Worm (Caenorhabditis elegans) whole organism, young adult: Measurements from ENCODE around the gene C10C6.13.

Experiments
- F10E7.11 ChIP-seq: sonication (generic microtip); optimal IDR thresholded peaks from 2 replicates; lab custom pipeline; 2017; ENCODE audit warnings: mild to moderate bottlenecking, missing genetic modification characterization, moderate library complexity, missing compliant biosample characterization
- akir-1 ChIP-seq: fragments of 200-800 bp; sonication (Bioruptor generic); optimal IDR thresholded peaks from 2 replicates; lab custom pipeline; 2018; ENCODE audit warnings: mild to moderate bottlenecking, missing genetic modification characterization, moderate library complexity, missing compliant biosample characterization
- nhr-90 ChIP-seq: sonication (generic microtip); optimal IDR thresholded peaks from 2 replicates; lab custom pipeline; 2016; ENCODE audit warnings: missing genotype, mild to moderate bottlenecking, missing genetic modification characterization, missing compliant biosample characterization

DNA sequence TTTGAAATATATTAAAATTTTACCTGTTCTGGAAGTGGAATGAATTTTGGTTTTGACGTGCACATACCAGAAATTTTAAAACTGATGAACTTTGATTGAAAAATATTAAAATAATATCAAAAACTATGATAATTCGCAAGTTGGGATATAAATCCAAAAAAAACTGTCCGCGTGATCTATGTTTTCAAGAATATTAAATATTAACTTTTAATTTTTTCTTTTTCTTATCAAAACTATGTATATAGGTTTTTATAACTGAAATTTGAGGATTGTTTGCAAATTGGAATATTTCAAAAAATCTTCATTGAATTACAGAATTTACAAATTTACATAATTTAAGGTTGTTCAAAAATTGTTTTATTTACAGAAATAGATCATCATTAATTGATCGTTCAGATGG lies 4.4 kb downstream of the C10C6.13 start, which contains the start of gene C10C6.3:
- no peak for TF ChIP-seq akir-1 (GFP tag; lab: Kevin White, UChicago)
- TF ChIP-seq nhr-90 = no peak
- TF ChIP-seq F10E7.11 (tag; lab: Kevin White, UChicago) = no peak
